Worm (Caenorhabditis elegans): ENCODE data around the gene F41C6.4.
A peak's percentile ranks its signal among the peaks of the same experiment; 100 is the strongest.

The F41C6.4 gene

DNA sequence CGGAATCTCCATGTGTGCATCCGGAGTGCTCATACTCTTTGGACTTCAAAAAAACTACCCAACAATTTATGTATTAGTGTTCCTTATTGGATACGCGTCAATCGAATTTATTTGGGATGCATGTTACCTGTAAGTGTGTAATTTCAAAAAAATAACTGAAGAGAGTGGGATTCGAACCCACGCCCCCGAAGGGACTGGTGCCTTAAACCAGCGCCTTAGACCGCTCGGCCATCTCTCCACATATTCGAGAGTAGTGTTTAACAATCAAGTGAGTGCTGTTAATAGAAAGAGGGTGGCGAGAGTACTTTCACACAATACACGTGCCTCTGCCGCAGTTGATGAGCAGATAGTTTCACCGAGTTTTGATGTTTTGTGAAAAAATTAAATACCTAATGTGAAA is 28.3 kb upstream of the F41C6.4 start (continued):
- TF ChIP-seq ref-2 (tag; optimal IDR thresholded peaks at IDR 0.05) (peak; percentile 41), ama-1 (optimal IDR thresholded peaks at IDR 0.05) (no peak), mec-3 (tag; optimal IDR thresholded peaks at IDR 0.05; ENCODE audit: borderline replicate concordance) (no peak), K02D7.2 (tag; optimal IDR thresholded peaks at IDR 0.05) (peak; percentile 3), pax-1 (tag; optimal IDR thresholded peaks at IDR 0.05) (no peak), ceh-14 (tag; optimal IDR thresholded peaks at IDR 0.05) (peak; percentile 65), unc-55 (GFP tag; optimal IDR thresholded peaks at IDR 0.05) (no peak), lim-6 (tag; optimal IDR thresholded peaks at IDR 0.05) (no peak), dve-1 (tag; optimal IDR thresholded peaks at IDR 0.05) (peak; percentile 31), pag-3 (tag; optimal IDR thresholded peaks at IDR 0.05; ENCODE audit: borderline replicate concordance) (peak; percentile 25), ceh-48 (tag; optimal IDR thresholded peaks at IDR 0.05) (peak; percentile 46), ceh-30 (tag; optimal IDR thresholded peaks at IDR 0.05) (peak; percentile 8), hlh-8 (tag; optimal IDR thresholded peaks at IDR 0.05) (peak; percentile 26), hlh-13 (GFP tag; optimal IDR thresholded peaks at IDR 0.05) (no peak), nfya-1 (tag; optimal IDR thresholded peaks at IDR 0.05) (peak; percentile 40), ttx-3 (tag; optimal IDR thresholded peaks at IDR 0.05) (peak; percentile 50), unc-3 (GFP tag; conservative IDR thresholded peaks at IDR 0.05) (peak; percentile 73), unc-3 (tag; optimal IDR thresholded peaks at IDR 0.05) (peak; percentile 60), F13H6.1 (tag; optimal IDR thresholded peaks at IDR 0.05) (no peak), tbx-2 (tag; optimal IDR thresholded peaks at IDR 0.05) (peak; percentile 63), gmeb-2 (tag; optimal IDR thresholded peaks at IDR 0.05) (peak; percentile 76)

DNA sequence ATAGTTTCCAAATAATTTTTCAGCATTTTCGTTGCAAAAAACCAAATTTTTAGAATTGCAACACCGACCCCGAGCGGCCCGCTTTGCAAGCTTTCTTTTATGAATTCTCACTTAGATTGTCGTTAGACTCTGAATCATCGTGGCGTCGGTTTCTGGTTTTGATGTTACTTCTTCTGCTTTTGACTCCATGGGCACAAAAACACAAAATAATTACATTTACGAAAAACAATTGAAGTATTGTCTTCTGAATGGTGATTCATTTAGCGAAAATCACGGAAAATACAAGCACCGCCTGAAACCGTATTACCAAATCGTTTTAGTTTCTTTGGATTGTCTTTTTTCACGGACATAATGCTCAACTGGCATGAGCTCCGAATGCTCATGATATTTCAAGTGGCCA is 26.5 kb upstream of the F41C6.4 start, which contains the start of gene pes-23:
pes-23 (plus strand) TSS at position 301 of the 400 bp plus-strand sequence.
- TF ChIP-seq syd-9 (tag; optimal IDR thresholded peaks at IDR 0.05) (no peak), fkh-6 (tag; optimal IDR thresholded peaks at IDR 0.05) (no peak), unc-42 (tag; optimal IDR thresholded peaks at IDR 0.05) (no peak), ceh-18 (tag; optimal IDR thresholded peaks at IDR 0.05) (no peak), Y22D7AL.16 (tag; optimal IDR thresholded peaks at IDR 0.05) (no peak), pros-1 (tag; optimal IDR thresholded peaks at IDR 0.05) (no peak), ceh-9 (tag; optimal IDR thresholded peaks at IDR 0.05) (no peak), ceh-31 (tag; optimal IDR thresholded peaks at IDR 0.05) (no peak), tbx-7 (tag; optimal IDR thresholded peaks at IDR 0.05) (no peak)

DNA sequence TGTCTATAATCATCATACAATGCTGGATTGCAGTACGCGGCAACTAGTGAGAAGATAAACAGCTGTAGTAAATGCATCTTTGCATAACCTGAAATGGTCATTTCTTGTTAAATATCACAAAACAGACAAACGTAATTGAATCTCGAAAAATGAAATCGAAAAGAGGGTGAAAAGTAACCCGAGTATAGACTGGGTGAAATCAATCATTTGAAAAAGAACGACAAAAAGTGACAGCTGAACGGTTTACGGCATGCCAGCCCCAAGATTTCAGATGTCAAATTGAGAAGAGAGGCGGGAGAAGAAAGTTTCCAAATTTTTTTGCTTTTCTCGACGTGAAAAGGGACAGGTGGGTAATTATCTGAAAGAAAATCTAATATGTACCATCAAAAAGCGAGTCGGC is 25.2 kb upstream of the F41C6.4 start, which contains the start of gene F14B8.4:
F14B8.4 (minus strand) TSS at position 101 of the 400 bp plus-strand sequence.
- TF ChIP-seq unc-3 (GFP tag; conservative IDR thresholded peaks at IDR 0.05) = no peak
- TF ChIP-seq unc-3 (tag; optimal IDR thresholded peaks at IDR 0.05) = no peak
- TF ChIP-seq ceh-2 (tag; optimal IDR thresholded peaks at IDR 0.05) = no peak
- TF ChIP-seq hlh-8 (tag; optimal IDR thresholded peaks at IDR 0.05) = no peak
- TF ChIP-seq ztf-16 (tag; optimal IDR thresholded peaks at IDR 0.05) = no peak
- no peak for TF ChIP-seq eyg-1 (tag; optimal IDR thresholded peaks at IDR 0.05)
- TF ChIP-seq syd-9 (tag; optimal IDR thresholded peaks at IDR 0.05) = no peak
- no peak for TF ChIP-seq fkh-6 (tag; optimal IDR thresholded peaks at IDR 0.05)
- no peak for TF ChIP-seq ttx-3 (tag; optimal IDR thresholded peaks at IDR 0.05)
- TF ChIP-seq pag-3 (tag; optimal IDR thresholded peaks at IDR 0.05; ENCODE audit: borderline replicate concordance) = no peak
- TF ChIP-seq ceh-9 (tag; optimal IDR thresholded peaks at IDR 0.05) = no peak
- no peak for TF ChIP-seq pat-9 (tag; optimal IDR thresholded peaks at IDR 0.05)
- TF ChIP-seq nhr-232 (tag; optimal IDR thresholded peaks at IDR 0.05) = no peak

DNA sequence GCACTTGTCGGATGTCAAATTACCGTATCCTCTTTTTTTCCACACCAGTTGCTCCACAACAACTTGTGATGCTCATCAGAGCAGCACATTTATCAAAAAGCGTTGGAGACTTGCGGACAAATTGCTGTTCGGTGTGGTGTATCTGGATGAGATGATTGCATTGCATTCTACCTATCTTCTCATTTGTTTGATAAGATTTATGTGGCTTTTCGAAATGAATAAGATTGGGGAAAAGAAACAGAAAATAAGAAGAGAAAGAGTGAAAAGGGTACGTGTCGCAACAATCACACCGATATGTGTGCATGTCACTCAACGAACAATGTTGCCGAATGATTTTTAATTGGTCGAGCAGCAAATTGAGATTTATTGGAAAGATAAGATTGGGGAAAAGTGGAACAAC is 19.5 kb upstream of the F41C6.4 start:
- TF ChIP-seq nfya-1 (tag; optimal IDR thresholded peaks at IDR 0.05) (no peak), nhr-232 (tag; optimal IDR thresholded peaks at IDR 0.05) (no peak), pqm-1 (tag; optimal IDR thresholded peaks at IDR 0.05) (no peak), rnt-1 (tag; optimal IDR thresholded peaks at IDR 0.05) (peak; percentile 64), dve-1 (tag; optimal IDR thresholded peaks at IDR 0.05) (no peak), unc-55 (GFP tag; optimal IDR thresholded peaks at IDR 0.05) (peak; percentile 91), unc-42 (tag; optimal IDR thresholded peaks at IDR 0.05) (no peak), ref-2 (tag; optimal IDR thresholded peaks at IDR 0.05) (no peak)

Data from whole organism, late embryonic.